Worm (Caenorhabditis elegans) whole organism, young adult: ENCODE data around the gene srw-13.

Source experiments
- B0019.2 ChIP-seq: fragments of 200-800 bp; sonication (Bioruptor generic); conservative IDR thresholded peaks from 2 replicates; pipeline ENCODE4 v1.3.6; 2022; ENCODE audit warnings: missing genetic modification reagents, missing genetic modification characterization, missing compliant biosample characterization
- C17E4.6 ChIP-seq: fragments of 200-800 bp; sonication (Bioruptor generic); IDR thresholded peaks from 2 replicates; pipeline ENCODE4 v1.3.6; 2022; ENCODE audit warnings: missing genetic modification reagents, missing genetic modification characterization, missing compliant biosample characterization
- F22D6.2 ChIP-seq: sonication (generic microtip); optimal IDR thresholded peaks from 2 replicates; lab custom pipeline; 2016; ENCODE audit warnings: mild to moderate bottlenecking, missing genetic modification characterization, missing compliant biosample characterization
- F52B5.7 ChIP-seq: sonication (generic microtip); optimal IDR thresholded peaks from 2 replicates; lab custom pipeline; 2016; ENCODE audit warnings: mild to moderate bottlenecking, missing genetic modification characterization, missing compliant biosample characterization
- F55B11.4 ChIP-seq: sonication (generic microtip); optimal IDR thresholded peaks from 2 replicates; lab custom pipeline; 2016; ENCODE audit warnings: missing compliant biosample characterization, missing genetic modification characterization, borderline replicate concordance; ENCODE audit not compliant: insufficient read depth
- K11D2.4 ChIP-seq: fragments of 200-800 bp; sonication (Bioruptor generic); IDR thresholded peaks from 2 replicates; pipeline ENCODE4 v1.3.6; 2022; ENCODE audit warnings: missing genetic modification reagents, missing genetic modification characterization, missing compliant biosample characterization
- Y53F4B.3 ChIP-seq: fragments of 200-800 bp; sonication (Bioruptor generic); IDR thresholded peaks from 2 replicates; pipeline ENCODE4 v1.3.6; 2022; ENCODE audit warnings: missing genetic modification reagents, missing genetic modification characterization, missing compliant biosample characterization
- Y56A3A.18 ChIP-seq: fragments of 200-800 bp; sonication (Bioruptor generic); IDR thresholded peaks from 2 replicates; pipeline ENCODE4 v1.3.6; 2022; ENCODE audit warnings: missing genetic modification reagents, missing genetic modification characterization, missing compliant biosample characterization
- ZK185.1 ChIP-seq: sonication (generic microtip); optimal IDR thresholded peaks from 2 replicates; lab custom pipeline; 2016; ENCODE audit warnings: mild to moderate bottlenecking, missing genetic modification characterization, missing compliant biosample characterization; ENCODE audit not compliant: poor library complexity, severe bottlenecking
- aptf-3 ChIP-seq: fragments of 200-800 bp; sonication (Bioruptor generic); IDR thresholded peaks from 2 replicates; pipeline ENCODE4 v1.3.6; 2022; ENCODE audit warnings: missing genetic modification characterization, missing compliant biosample characterization
- athp-1 ChIP-seq: sonication (generic microtip); optimal IDR thresholded peaks from 2 replicates; lab custom pipeline; 2017; ENCODE audit warnings: mild to moderate bottlenecking, missing genetic modification characterization, missing compliant biosample characterization
- ceh-79 ChIP-seq: sonication (generic microtip); optimal IDR thresholded peaks from 2 replicates; lab custom pipeline; 2017; ENCODE audit warnings: mild to moderate bottlenecking, missing genetic modification characterization, missing compliant biosample characterization
- chd-7 ChIP-seq: sonication (generic microtip); optimal IDR thresholded peaks from 2 replicates; lab custom pipeline; 2016; ENCODE audit warnings: mild to moderate bottlenecking, missing genetic modification characterization, moderate library complexity, missing compliant biosample characterization
- dox-1 ChIP-seq: fragments of 200-800 bp; sonication (Bioruptor generic); IDR thresholded peaks from 2 replicates; pipeline ENCODE4 v1.3.6; 2022; ENCODE audit warnings: missing genetic modification reagents, missing genetic modification characterization, missing compliant biosample characterization
- egl-18 ChIP-seq: fragments of 200-800 bp; sonication (Bioruptor generic); IDR thresholded peaks from 2 replicates; pipeline ENCODE4 v1.3.6; 2022; ENCODE audit warnings: missing genetic modification reagents, missing genetic modification characterization, missing compliant biosample characterization
- egl-44 ChIP-seq: fragments of 200-800 bp; sonication (Bioruptor generic); IDR thresholded peaks from 2 replicates; pipeline ENCODE4 v1.3.6; 2022; ENCODE audit warnings: missing genetic modification reagents, missing genetic modification characterization, missing compliant biosample characterization
- him-1 ChIP-seq: sonication (generic microtip); optimal IDR thresholded peaks from 2 replicates; lab custom pipeline; 2016; ENCODE audit warnings: missing genotype, missing genetic modification reagents, missing genetic modification characterization, missing compliant biosample characterization
- hlh-12 ChIP-seq: sonication (generic microtip); optimal IDR thresholded peaks from 2 replicates; lab custom pipeline; 2016; ENCODE audit warnings: missing genetic modification characterization, missing compliant biosample characterization
- lag-1 ChIP-seq: fragments of 200-800 bp; sonication (Bioruptor generic); IDR thresholded peaks from 2 replicates; pipeline ENCODE4 v1.3.6; 2022; ENCODE audit warnings: missing genetic modification reagents, missing genetic modification characterization, missing compliant biosample characterization
- lin-40 ChIP-seq: sonication (generic microtip); optimal IDR thresholded peaks from 2 replicates; lab custom pipeline; 2016; ENCODE audit warnings: missing genetic modification characterization, mild to moderate bottlenecking, missing compliant biosample characterization, missing genotype, missing genetic modification reagents
- madf-3 ChIP-seq: fragments of 200-800 bp; sonication (Bioruptor generic); IDR thresholded peaks from 2 replicates; pipeline ENCODE4 v1.3.6; 2022; ENCODE audit warnings: missing genetic modification reagents, missing genetic modification characterization, missing compliant biosample characterization
- madf-8 ChIP-seq: fragments of 200-800 bp; sonication (Bioruptor generic); conservative IDR thresholded peaks from 2 replicates; pipeline ENCODE4 v1.3.6; 2022; ENCODE audit warnings: missing genetic modification reagents, missing genetic modification characterization, missing compliant biosample characterization
- mcd-1 ChIP-seq: fragments of 200-800 bp; sonication (Bioruptor generic); IDR thresholded peaks from 2 replicates; pipeline ENCODE4 v1.3.6; 2022; ENCODE audit warnings: missing genetic modification reagents, missing genetic modification characterization, missing compliant biosample characterization
- mes-4 ChIP-seq: sonication (generic microtip); optimal IDR thresholded peaks from 2 replicates; lab custom pipeline; 2016; ENCODE audit warnings: missing genotype, missing genetic modification characterization, missing compliant biosample characterization
- nfya-1 ChIP-seq: sonication (generic microtip); optimal IDR thresholded peaks from 2 replicates; lab custom pipeline; 2017; ENCODE audit warnings: antibody characterized with exemption, missing compliant biosample characterization, missing genetic modification characterization, borderline replicate concordance; ENCODE audit not compliant: insufficient read depth
- nhr-179 ChIP-seq: sonication (generic microtip); optimal IDR thresholded peaks from 2 replicates; lab custom pipeline; 2016; ENCODE audit warnings: mild to moderate bottlenecking, missing genetic modification characterization, missing compliant biosample characterization
- rec-8 ChIP-seq, 2 experiments: sonication (generic microtip); optimal IDR thresholded peaks; 2 replicates each; lab custom pipeline; 2016; ENCODE audit warnings: mild to moderate bottlenecking in 2 of 2, missing genetic modification characterization in 2 of 2, missing genetic modification reagents in 2 of 2, missing genotype in 2 of 2, missing biosample characterization in 1 of 2, missing compliant biosample characterization in 1 of 2, moderate library complexity in 1 of 2
- snpc-1.3 ChIP-seq: sonication (generic microtip); optimal IDR thresholded peaks from 2 replicates; lab custom pipeline; 2017; ENCODE audit warnings: missing genetic modification characterization, mild to moderate bottlenecking, missing compliant biosample characterization, antibody characterized with exemption, moderate library complexity, missing genotype, missing genetic modification reagents; ENCODE audit not compliant: insufficient read depth
- tbx-9 ChIP-seq: sonication (generic microtip); optimal IDR thresholded peaks from 2 replicates; lab custom pipeline; 2016; ENCODE audit warnings: borderline replicate concordance, missing genetic modification characterization, inconsistent platforms, missing compliant biosample characterization
- xnd-1 ChIP-seq: sonication (generic microtip); optimal IDR thresholded peaks from 2 replicates; lab custom pipeline; 2016; ENCODE audit warnings: missing genotype, missing genetic modification reagents, missing genetic modification characterization, missing compliant biosample characterization
- zfh-2 ChIP-seq: fragments of 200-800 bp; sonication (Bioruptor generic); conservative IDR thresholded peaks from 2 replicates; pipeline ENCODE4 v1.3.6; 2022; ENCODE audit warnings: missing genetic modification reagents, missing genetic modification characterization, missing compliant biosample characterization
- zim-3 ChIP-seq: sonication (generic microtip); optimal IDR thresholded peaks from 2 replicates; lab custom pipeline; 2017; ENCODE audit warnings: mild to moderate bottlenecking, missing genetic modification characterization, moderate library complexity, missing compliant biosample characterization
- ztf-26 ChIP-seq: sonication (generic microtip); optimal IDR thresholded peaks from 2 replicates; lab custom pipeline; 2017; ENCODE audit warnings: missing genetic modification characterization, missing compliant biosample characterization
- ztf-28 ChIP-seq: fragments of 200-800 bp; sonication (Bioruptor generic); IDR thresholded peaks from 2 replicates; pipeline ENCODE4 v1.3.6; 2022; ENCODE audit warnings: missing genetic modification reagents, missing genetic modification characterization, missing compliant biosample characterization

Gene srw-13

ce11 chrV:15223668-15224067 lies 8.6 kb upstream of the srw-13 start, which contains the start of gene srw-24:
srw-24 (plus strand) TSS chrV:15223968.
- TF ChIP-seq F52B5.7 (tag; lab: Kevin White, UChicago) = no peak
- TF ChIP-seq ztf-26 (tag; lab: Kevin White, UChicago) = no peak
- no peak for TF ChIP-seq aptf-3 (GFP tag; lab: Robert Waterston, UW)
- TF ChIP-seq athp-1 (tag; lab: Kevin White, UChicago) = no peak
- TF ChIP-seq mcd-1 (GFP tag; lab: Robert Waterston, UW) = no peak
- no peak for TF ChIP-seq Y53F4B.3 (GFP tag; lab: Robert Waterston, UW)
- TF ChIP-seq xnd-1 (tag; lab: Kevin White, UChicago) = no peak
- TF ChIP-seq ceh-79 (tag; lab: Kevin White, UChicago) = no peak
- no peak for TF ChIP-seq dox-1 (GFP tag; lab: Robert Waterston, UW)
- TF ChIP-seq tbx-9 (tag; lab: Kevin White, UChicago) = no peak
- TF ChIP-seq mes-4 (tag; lab: Kevin White, UChicago) = no peak
- no peak for TF ChIP-seq madf-8 (GFP tag; lab: Robert Waterston, UW)
- TF ChIP-seq him-1 = no peak
- TF ChIP-seq chd-7 (tag; lab: Kevin White, UChicago) = no peak
- TF ChIP-seq lin-40 (tag; lab: Kevin White, UChicago) = no peak
- no peak for TF ChIP-seq madf-3 (GFP tag; lab: Robert Waterston, UW)
- no peak for TF ChIP-seq hlh-12 (tag; lab: Kevin White, UChicago)

ce11 chrV:15225650-15226049 lies 6.7 kb upstream of the srw-13 start, which contains the start of gene srw-14:
srw-14 (plus strand) TSS chrV:15225950.
- no peak for TF ChIP-seq C17E4.6 (GFP tag; lab: Robert Waterston, UW)
- TF ChIP-seq F52B5.7 (tag; lab: Kevin White, UChicago) = no peak
- no peak for TF ChIP-seq egl-44 (GFP tag; lab: Robert Waterston, UW)
- no peak for TF ChIP-seq rec-8 (tag; optimal IDR thresholded peaks at IDR 0.05; lab: Kevin White, UChicago)
- TF ChIP-seq F22D6.2 (tag; lab: Kevin White, UChicago) = no peak
- no peak for TF ChIP-seq zfh-2
- no peak for TF ChIP-seq ztf-28
- TF ChIP-seq nhr-179 (tag; lab: Kevin White, UChicago) = no peak
- no peak for TF ChIP-seq nfya-1 (tag; lab: Kevin White, UChicago)
- no peak for TF ChIP-seq ZK185.1
- TF ChIP-seq zim-3 (tag; lab: Kevin White, UChicago) = no peak

ce11 chrV:15226206-15226605 lies 6.1 kb upstream of the srw-13 start:
- TF ChIP-seq egl-18 (GFP tag; lab: Robert Waterston, UW) = no peak
- no peak for TF ChIP-seq F55B11.4 (tag; lab: Kevin White, UChicago)
- no peak for TF ChIP-seq lag-1 (GFP tag; lab: Robert Waterston, UW)
- no peak for TF ChIP-seq B0019.2 (GFP tag; lab: Robert Waterston, UW)
- TF ChIP-seq K11D2.4 = no peak
- no peak for TF ChIP-seq Y56A3A.18 (GFP tag; lab: Robert Waterston, UW)
- no peak for TF ChIP-seq zim-3 (tag; lab: Kevin White, UChicago)
- no peak for TF ChIP-seq zfh-2
- TF ChIP-seq lin-40 (tag; lab: Kevin White, UChicago) = no peak
- no peak for TF ChIP-seq mes-4 (tag; lab: Kevin White, UChicago)
- TF ChIP-seq snpc-1.3 = no peak
- TF ChIP-seq, all 124 proteins: peak for 0

ce11 chrV:15230243-15230642 lies 2.1 kb upstream of the srw-13 start, which contains the start of gene srw-15:
srw-15 (plus strand) TSS chrV:15230543.
- TF ChIP-seq aptf-3 (GFP tag; lab: Robert Waterston, UW) (no peak), ztf-26 (tag; lab: Kevin White, UChicago) (no peak)
